Worm (Caenorhabditis elegans) whole organism, L3 larva: Measurements from ENCODE around the gene bus-1.

Source experiments
- R02D3.7 ChIP-seq: fragments of 150-350 bp; optimal IDR thresholded peaks from 2 replicates; lab custom pipeline; 2014; ENCODE audit warnings: missing biosample characterization, missing genetic modification characterization
- ZK546.5 ChIP-seq: sonication (generic microtip); optimal IDR thresholded peaks from 2 replicates; lab custom pipeline; 2017; ENCODE audit warnings: missing biosample characterization, missing genetic modification characterization
- aly-2 ChIP-seq: fragments of 150-350 bp; optimal IDR thresholded peaks from 2 replicates; lab custom pipeline; 2014; ENCODE audit warnings: missing biosample characterization, missing genetic modification characterization
- ama-1 ChIP-seq: fragments of 150-350 bp; optimal IDR thresholded peaks from 2 replicates; lab custom pipeline; 2018
- ceh-28 ChIP-seq: fragments of 150-350 bp; optimal IDR thresholded peaks from 2 replicates; lab custom pipeline; 2014; ENCODE audit warnings: missing biosample characterization, missing genetic modification reagents, missing genetic modification characterization
- ceh-82 ChIP-seq: fragments of 150-350 bp; optimal IDR thresholded peaks from 2 replicates; lab custom pipeline; 2014; ENCODE audit warnings: missing biosample characterization, missing genetic modification characterization
- ceh-9 ChIP-seq: sonication (generic microtip); optimal IDR thresholded peaks from 2 replicates; lab custom pipeline; 2018; ENCODE audit warnings: missing biosample characterization, missing genetic modification characterization
- daf-12 ChIP-seq: fragments of 150-350 bp; optimal IDR thresholded peaks from 2 replicates; lab custom pipeline; 2014; ENCODE audit warnings: missing biosample characterization, missing genetic modification reagents, missing genetic modification characterization
- egl-27 ChIP-seq: sonication (generic microtip); optimal IDR thresholded peaks from 4 replicates; lab custom pipeline; 2017; ENCODE audit warnings: missing biosample characterization, missing genetic modification reagents, missing genetic modification characterization
- egl-5 ChIP-seq: fragments of 150-350 bp; optimal IDR thresholded peaks from 2 replicates; lab custom pipeline; 2017; ENCODE audit warnings: missing biosample characterization, missing genetic modification reagents, missing genetic modification characterization, inconsistent platforms
- elt-1 ChIP-seq: fragments of 150-350 bp; optimal IDR thresholded peaks from 2 replicates; lab custom pipeline; 2014; ENCODE audit warnings: missing biosample characterization, missing genetic modification characterization
- elt-2 ChIP-seq: sonication (generic microtip); optimal IDR thresholded peaks from 2 replicates; lab custom pipeline; 2016; ENCODE audit warnings: missing genetic modification reagents, mild to moderate bottlenecking, missing genetic modification characterization, missing compliant biosample characterization
- elt-3 ChIP-seq, 3 experiments: fragments of 150-350 bp in 1 of 3; sonication (generic microtip) in 2 of 3; optimal IDR thresholded peaks; 2 replicates in 2 of 3; 4 replicates in 1 of 3; lab custom pipeline; 2014 to 2017; ENCODE audit warnings: missing biosample characterization in 3 of 3, missing genetic modification characterization in 3 of 3
- eor-1 ChIP-seq, 2 experiments: fragments of 150-350 bp; optimal IDR thresholded peaks; 2 replicates each; lab custom pipeline; 2014 to 2018; ENCODE audit warnings: missing biosample characterization in 2 of 2, missing genetic modification characterization in 2 of 2
- fkh-10 ChIP-seq: sonication (generic microtip); optimal IDR thresholded peaks from 2 replicates; lab custom pipeline; 2017; ENCODE audit warnings: missing biosample characterization, missing genetic modification reagents, missing genetic modification characterization
- fkh-2 ChIP-seq: fragments of 150-350 bp; optimal IDR thresholded peaks from 2 replicates; lab custom pipeline; 2014; ENCODE audit warnings: missing biosample characterization, missing genetic modification reagents, missing genetic modification characterization
- fos-1 ChIP-seq: fragments of 150-350 bp; optimal IDR thresholded peaks from 2 replicates; lab custom pipeline; 2014; ENCODE audit warnings: missing biosample characterization, missing genetic modification characterization
- jun-1 ChIP-seq: fragments of 150-350 bp; optimal IDR thresholded peaks from 2 replicates; lab custom pipeline; 2014; ENCODE audit warnings: missing biosample characterization, missing genetic modification reagents, missing genetic modification characterization
- lin-15B ChIP-seq: fragments of 150-350 bp; optimal IDR thresholded peaks from 2 replicates; lab custom pipeline; 2014; ENCODE audit warnings: missing biosample characterization, missing genetic modification characterization
- lsy-12 ChIP-seq: sonication (generic microtip); optimal IDR thresholded peaks from 2 replicates; lab custom pipeline; 2016; ENCODE audit warnings: mild to moderate bottlenecking, missing genetic modification characterization, missing compliant biosample characterization
- mdl-1 ChIP-seq: fragments of 150-350 bp; optimal IDR thresholded peaks from 2 replicates; lab custom pipeline; 2014; ENCODE audit warnings: missing biosample characterization, missing genetic modification characterization
- mml-1 ChIP-seq: fragments of 150-350 bp; sonication (generic microtip); optimal IDR thresholded peaks from 3 replicates; lab custom pipeline; 2014; ENCODE audit warnings: missing biosample characterization, missing genetic modification characterization
- nfya-1 ChIP-seq: sonication (generic microtip); optimal IDR thresholded peaks from 2 replicates; lab custom pipeline; 2017; ENCODE audit warnings: missing genetic modification characterization, mild to moderate bottlenecking, missing compliant biosample characterization, antibody characterized with exemption, moderate library complexity; ENCODE audit not compliant: insufficient read depth
- nhr-11 ChIP-seq: fragments of 150-350 bp; optimal IDR thresholded peaks from 2 replicates; lab custom pipeline; 2014; ENCODE audit warnings: missing biosample characterization, missing genetic modification characterization
- nhr-12 ChIP-seq: fragments of 150-350 bp; optimal IDR thresholded peaks from 2 replicates; lab custom pipeline; 2014; ENCODE audit warnings: missing biosample characterization, missing genetic modification characterization
- nhr-237 ChIP-seq: fragments of 150-350 bp; optimal IDR thresholded peaks from 2 replicates; lab custom pipeline; 2014; ENCODE audit warnings: missing biosample characterization, missing genetic modification characterization
- nhr-25 ChIP-seq: sonication (generic microtip); optimal IDR thresholded peaks from 2 replicates; lab custom pipeline; 2017; ENCODE audit warnings: missing biosample characterization, missing genetic modification characterization
- nhr-43 ChIP-seq: sonication (generic microtip); optimal IDR thresholded peaks from 2 replicates; lab custom pipeline; 2016; ENCODE audit warnings: mild to moderate bottlenecking, missing genetic modification characterization, missing compliant biosample characterization; ENCODE audit not compliant: poor library complexity, severe bottlenecking
- nhr-77 ChIP-seq: fragments of 150-350 bp; optimal IDR thresholded peaks from 2 replicates; lab custom pipeline; 2014; ENCODE audit warnings: missing biosample characterization, missing genetic modification characterization
- pha-4 ChIP-seq: fragments of 150-350 bp; optimal IDR thresholded peaks from 2 replicates; lab custom pipeline; 2014; ENCODE audit warnings: missing biosample characterization, missing genetic modification reagents, missing genetic modification characterization
- pqm-1 ChIP-seq: fragments of 150-350 bp; optimal IDR thresholded peaks from 2 replicates; lab custom pipeline; 2017; ENCODE audit warnings: missing biosample characterization, missing genetic modification characterization, inconsistent platforms
- sea-2 ChIP-seq: fragments of 150-350 bp; sonication (generic microtip); optimal IDR thresholded peaks from 4 replicates; lab custom pipeline; 2014; ENCODE audit warnings: missing biosample characterization, missing genetic modification reagents, missing genetic modification characterization
- skn-1 ChIP-seq: fragments of 150-350 bp; optimal IDR thresholded peaks from 2 replicates; lab custom pipeline; 2014; ENCODE audit warnings: missing biosample characterization, missing genetic modification characterization
- snpc-4 ChIP-seq: fragments of 150-350 bp; optimal IDR thresholded peaks from 2 replicates; lab custom pipeline; 2014; ENCODE audit warnings: missing biosample characterization, missing genetic modification characterization
- tbx-2 ChIP-seq: sonication (generic microtip); optimal IDR thresholded peaks from 2 replicates; lab custom pipeline; 2016; ENCODE audit warnings: mild to moderate bottlenecking, missing genetic modification characterization, missing compliant biosample characterization
- zag-1 ChIP-seq: fragments of 150-350 bp; optimal IDR thresholded peaks from 2 replicates; lab custom pipeline; 2014; ENCODE audit warnings: missing biosample characterization, missing genetic modification characterization
- ztf-11 ChIP-seq: fragments of 150-350 bp; optimal IDR thresholded peaks from 2 replicates; lab custom pipeline; 2014; ENCODE audit warnings: missing biosample characterization, missing genetic modification characterization

The bus-1 gene

DNA sequence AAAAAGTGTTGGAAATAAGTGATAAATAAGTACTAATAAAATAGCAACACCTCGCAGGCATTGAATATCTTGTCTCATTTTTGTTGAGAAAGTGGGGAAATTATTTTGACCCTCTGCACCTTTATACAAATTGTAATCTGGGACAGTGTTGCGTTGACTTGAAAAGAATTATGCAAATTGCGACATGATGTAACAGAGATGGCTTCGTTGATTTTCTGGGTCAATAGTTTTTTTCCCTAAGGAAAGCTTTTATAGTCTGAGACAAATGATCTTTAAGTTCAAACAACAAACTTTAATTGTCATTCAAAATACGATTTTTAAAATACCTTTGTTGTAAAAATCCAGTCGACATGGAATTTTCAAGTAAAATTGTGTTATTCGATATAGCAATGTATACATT lies at the start of gene bus-1:
Gene bus-1 (minus strand): TSS at position 101 of the 400 bp plus-strand sequence.
- TF ChIP-seq ztf-11 = no peak
- no peak for TF ChIP-seq jun-1 (tag; lab: Kevin White, UChicago)
- no peak for TF ChIP-seq ama-1 (lab: Kevin White, UChicago)
- no peak for TF ChIP-seq ceh-9 (tag; lab: Kevin White, UChicago)
- no peak for TF ChIP-seq lin-15B (tag; lab: Kevin White, UChicago)
- no peak for TF ChIP-seq mdl-1 (tag; lab: Kevin White, UChicago)
- TF ChIP-seq ZK546.5 (tag; lab: Kevin White, UChicago) = no peak
- TF ChIP-seq eor-1 (tag; optimal IDR thresholded peaks at IDR 0.05; lab: Kevin White, UChicago) = no peak
- no peak for TF ChIP-seq aly-2 (tag; lab: Kevin White, UChicago)
- no peak for TF ChIP-seq fos-1 (tag; lab: Kevin White, UChicago)
- no peak for TF ChIP-seq lsy-12 (tag; lab: Kevin White, UChicago)
- TF ChIP-seq snpc-4 (tag; lab: Kevin White, UChicago) = no peak
- no peak for TF ChIP-seq R02D3.7
- TF ChIP-seq sea-2 = no peak
- TF ChIP-seq fkh-2 (tag; lab: Kevin White, UChicago) = no peak
- no peak for TF ChIP-seq egl-27 (tag; lab: Kevin White, UChicago)
- TF ChIP-seq fkh-10 (GFP tag; lab: Kevin White, UChicago) = no peak
- TF ChIP-seq daf-12 (tag; lab: Kevin White, UChicago) = no peak
- no peak for TF ChIP-seq skn-1 (tag; lab: Kevin White, UChicago)
- no peak for TF ChIP-seq tbx-2 (tag; lab: Kevin White, UChicago)

DNA sequence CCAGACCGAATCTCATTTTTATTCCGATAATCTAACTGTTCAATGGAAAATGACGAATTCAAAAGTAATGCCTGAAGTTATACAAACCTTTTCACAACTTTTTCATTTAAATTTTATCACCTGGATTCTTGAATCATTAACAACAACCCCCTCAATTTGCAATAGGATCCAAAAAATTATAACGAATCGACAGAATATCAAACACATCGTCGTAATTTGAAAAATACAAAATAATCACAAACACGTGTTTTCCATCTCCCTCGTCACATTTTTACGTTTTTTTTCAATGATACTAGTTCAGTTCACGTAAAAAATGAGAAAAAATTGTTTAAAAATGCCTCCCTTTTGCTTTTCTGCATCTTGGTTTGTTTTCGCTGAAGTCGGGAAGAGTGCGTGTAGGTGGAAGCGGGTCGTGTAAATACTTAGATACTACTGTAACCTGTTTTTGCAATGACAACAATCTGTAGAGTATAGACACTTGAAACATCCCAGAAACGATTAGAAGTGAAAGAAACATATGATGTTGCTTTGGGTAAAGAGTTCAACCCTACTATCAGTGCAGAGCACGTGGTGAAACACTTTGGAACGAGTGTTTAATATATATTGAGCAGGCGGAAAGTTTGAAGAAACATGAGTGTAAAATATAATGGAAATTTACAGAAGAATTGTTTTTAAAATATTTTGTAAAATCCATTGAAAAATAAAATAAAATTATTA lies 48.9 kb upstream of the bus-1 start, which contains the start of gene oac-50:
Gene oac-50 (minus strand): TSS at position 219 of the 717 bp plus-strand sequence.
- TF ChIP-seq lsy-12 (tag; lab: Kevin White, UChicago) (no peak), skn-1 (tag; lab: Kevin White, UChicago) (no peak), nfya-1 (tag; lab: Kevin White, UChicago) (no peak), pqm-1 (tag; lab: Kevin White, UChicago) (peak; percentile 79), pha-4 (tag; lab: Kevin White, UChicago) (peak; percentile 82), elt-2 (tag; lab: Kevin White, UChicago) (peak; percentile 55)

DNA sequence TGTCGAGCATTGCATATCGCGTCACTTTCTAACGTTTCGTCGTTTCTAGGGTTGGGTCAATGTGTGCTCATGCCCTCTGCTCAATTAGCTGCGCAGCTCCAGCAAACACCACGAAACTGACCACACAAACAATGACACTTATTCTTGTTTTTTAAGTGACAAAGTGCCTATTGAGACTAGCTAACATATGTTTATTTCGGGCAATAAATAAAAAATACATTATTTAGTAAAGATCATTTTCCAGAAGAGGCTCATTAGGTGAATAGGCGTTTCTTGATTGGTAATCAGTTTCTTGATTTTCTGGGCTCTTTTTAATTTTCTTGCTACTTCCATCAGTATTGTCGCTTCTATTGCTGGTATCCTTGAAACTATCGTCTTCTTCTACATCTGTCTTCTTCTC lies 45.1 kb upstream of the bus-1 start, which contains the start of gene T27E4.5:
Gene T27E4.5 (minus strand): TSS at position 101 of the 400 bp plus-strand sequence.
- TF ChIP-seq eor-1 (tag; optimal IDR thresholded peaks at IDR 0.05; lab: Kevin White, UChicago) = no peak
- no peak for TF ChIP-seq nhr-12
- TF ChIP-seq nhr-25 (tag; lab: Kevin White, UChicago) = no peak
- TF ChIP-seq jun-1 (tag; lab: Kevin White, UChicago) = no peak
- no peak for TF ChIP-seq nhr-77
- TF ChIP-seq nhr-237 = no peak
- TF ChIP-seq ceh-82 (tag; lab: Kevin White, UChicago) = no peak
- no peak for TF ChIP-seq elt-1 (tag; lab: Kevin White, UChicago)
- TF ChIP-seq nfya-1 (tag; lab: Kevin White, UChicago) = no peak
- no peak for TF ChIP-seq ceh-9 (tag; lab: Kevin White, UChicago)
- TF ChIP-seq snpc-4 (tag; lab: Kevin White, UChicago) = no peak
- TF ChIP-seq elt-3 (tag; optimal IDR thresholded peaks at IDR 0.05; lab: Kevin White, UChicago) = no peak
- no peak for TF ChIP-seq fkh-10 (GFP tag; lab: Kevin White, UChicago)
- no peak for TF ChIP-seq tbx-2 (tag; lab: Kevin White, UChicago)

DNA sequence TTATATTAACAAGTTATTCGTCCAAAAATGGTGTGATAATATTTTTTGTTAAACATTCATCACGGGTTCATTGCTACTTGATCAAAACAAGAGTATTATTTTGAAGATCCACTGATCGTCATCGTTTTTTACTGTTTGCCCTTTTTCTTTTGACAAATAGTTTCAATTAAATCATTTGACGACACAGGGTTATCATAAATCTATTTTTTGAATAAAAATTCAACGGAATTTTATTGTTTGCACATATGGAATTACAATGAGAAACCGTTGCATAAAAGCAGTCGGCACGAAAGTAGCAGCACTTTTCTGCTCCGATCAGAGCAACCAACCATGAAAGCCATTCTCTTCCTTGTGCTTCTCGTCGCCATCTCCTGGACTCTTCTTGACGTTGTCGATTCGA lies 43.1 kb upstream of the bus-1 start, which contains the start of gene fip-2:
Gene fip-2 (plus strand): TSS at position 301 of the 400 bp plus-strand sequence.
- TF ChIP-seq aly-2 (tag; lab: Kevin White, UChicago) = no peak
- no peak for TF ChIP-seq ceh-28 (tag; lab: Kevin White, UChicago)
- no peak for TF ChIP-seq nfya-1 (tag; lab: Kevin White, UChicago)
- no peak for TF ChIP-seq mml-1 (tag; lab: Kevin White, UChicago)
- no peak for TF ChIP-seq pha-4 (tag; lab: Kevin White, UChicago)
- no peak for TF ChIP-seq ama-1 (lab: Kevin White, UChicago)
- TF ChIP-seq skn-1 (tag; lab: Kevin White, UChicago) = no peak
- no peak for TF ChIP-seq nhr-11 (tag; lab: Kevin White, UChicago)
- TF ChIP-seq lsy-12 (tag; lab: Kevin White, UChicago) = no peak
- TF ChIP-seq nhr-43 (tag; lab: Kevin White, UChicago) = no peak
- no peak for TF ChIP-seq sea-2
- TF ChIP-seq egl-5 (tag; lab: Kevin White, UChicago) = no peak
- TF ChIP-seq eor-1 (tag; optimal IDR thresholded peaks at IDR 0.05; lab: Kevin White, UChicago) = no peak
- TF ChIP-seq zag-1 = no peak
- TF ChIP-seq ceh-9 (tag; lab: Kevin White, UChicago) = no peak
- no peak for TF ChIP-seq nhr-77
- no peak for TF ChIP-seq ceh-82 (tag; lab: Kevin White, UChicago)
